Fruit fly (Drosophila melanogaster): ENCODE results near the gene Amacr.
A peak's percentile ranks its signal among the peaks of the same experiment; 100 is the strongest.

Gene Amacr

dm6 chr2L:20759809-20760485 is 7.8 kb upstream of the Amacr start:
- no peak for TF ChIP-seq Mio (GFP tag; optimal IDR thresholded peaks at IDR 0.05)
- TF ChIP-seq OdsH (GFP tag; optimal IDR thresholded peaks at IDR 0.05), result peak; percentile 57
- peak; percentile 58 for TF ChIP-seq Sp1 (GFP tag; optimal IDR thresholded peaks at IDR 0.05)
- TF ChIP-seq Dfd (GFP tag; optimal IDR thresholded peaks at IDR 0.05), result peak; percentile 53
- no peak for TF ChIP-seq Abd-B (GFP tag; optimal IDR thresholded peaks at IDR 0.05)
- TF ChIP-seq ey (GFP tag; optimal IDR thresholded peaks at IDR 0.05), result peak; percentile 62
- TF ChIP-seq woc (GFP tag; optimal IDR thresholded peaks at IDR 0.05), result peak; percentile 40
- no peak for TF ChIP-seq N (GFP tag; optimal IDR thresholded peaks at IDR 0.05)
- TF ChIP-seq CG32264 (GFP tag; optimal IDR thresholded peaks at IDR 0.05), result peak; percentile 15
- peak; percentile 25 for TF ChIP-seq psq (GFP tag; optimal IDR thresholded peaks at IDR 0.05)
- TF ChIP-seq h (GFP tag; optimal IDR thresholded peaks at IDR 0.05), result peak; percentile 79
- peak; percentile 66 for TF ChIP-seq fru (GFP tag; optimal IDR thresholded peaks at IDR 0.05)
- TF ChIP-seq CG9705 (GFP tag; optimal IDR thresholded peaks at IDR 0.05), result no peak
- TF ChIP-seq Rel (GFP tag; optimal IDR thresholded peaks at IDR 0.05), result no peak
- peak; percentile 65 for TF ChIP-seq Rel (tag; optimal IDR thresholded peaks at IDR 0.05)
- peak; percentile 72 for TF ChIP-seq rgr (GFP tag; optimal IDR thresholded peaks at IDR 0.05)
- TF ChIP-seq Hnf4 (GFP tag; optimal IDR thresholded peaks at IDR 0.05), result peak; percentile 64
- TF ChIP-seq Hr83 (GFP tag; optimal IDR thresholded peaks at IDR 0.05; ENCODE audit: poor library complexity, severe bottlenecking), result peak; percentile 54
- peak; percentile 70 for TF ChIP-seq HLH106 (tag; optimal IDR thresholded peaks at IDR 0.05)
- TF ChIP-seq foxo (GFP tag; optimal IDR thresholded peaks at IDR 0.05), result peak in 1 of 2 experiments; percentile 77
- peak; percentile 38 for TF ChIP-seq dmrt93B (GFP tag; optimal IDR thresholded peaks at IDR 0.05)
- peak; percentile 59 for TF ChIP-seq sage (GFP tag; optimal IDR thresholded peaks at IDR 0.05)
- TF ChIP-seq br (GFP tag; optimal IDR thresholded peaks at IDR 0.05), result peak; percentile 65
- TF ChIP-seq CrebA (GFP tag; optimal IDR thresholded peaks at IDR 0.05; ENCODE audit: borderline replicate concordance), result no peak
- TF ChIP-seq sv (GFP tag; optimal IDR thresholded peaks at IDR 0.05), result no peak

DNA sequence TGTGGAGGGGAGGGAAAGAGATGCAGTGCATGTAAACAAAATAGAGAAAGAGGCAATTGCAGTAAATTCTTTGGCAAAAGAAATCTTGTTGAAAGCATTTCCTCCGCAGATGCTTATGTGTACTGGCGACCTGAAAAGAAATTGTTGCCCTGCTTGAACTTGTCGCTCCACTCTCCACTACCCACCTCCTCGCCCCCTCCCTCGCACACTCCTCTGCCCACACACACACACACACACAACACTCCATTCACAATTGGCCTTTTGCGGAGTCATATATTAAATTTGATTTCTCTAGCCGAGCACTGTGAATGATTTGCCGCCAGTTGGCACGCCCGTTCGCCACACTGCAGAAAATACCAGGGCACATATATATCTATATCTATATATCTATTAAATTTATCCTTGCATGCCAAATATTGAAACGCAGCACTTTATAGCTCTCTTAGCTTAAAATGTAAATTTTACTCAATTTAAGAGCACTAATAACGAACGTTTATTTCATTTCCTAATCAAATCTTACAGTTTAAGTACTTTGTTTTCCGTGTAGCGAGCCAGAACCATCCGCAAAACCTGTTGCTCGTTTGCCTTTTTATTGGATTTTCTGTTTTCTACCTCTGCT is 6.8 kb upstream of the Amacr start:
- no peak for TF ChIP-seq Rel (GFP tag; optimal IDR thresholded peaks at IDR 0.05)
- TF ChIP-seq Rel (tag; optimal IDR thresholded peaks at IDR 0.05), result peak; percentile 4
- no peak for TF ChIP-seq Myc (optimal IDR thresholded peaks at IDR 0.05)
- no peak for TF ChIP-seq Vsx2 (GFP tag; optimal IDR thresholded peaks at IDR 0.05; ENCODE audit: partially characterized antibody)
- TF ChIP-seq CG9705 (GFP tag; optimal IDR thresholded peaks at IDR 0.05), result peak; percentile 50
- no peak for TF ChIP-seq brk (GFP tag; optimal IDR thresholded peaks at IDR 0.05)
- peak; percentile 34 for TF ChIP-seq woc (GFP tag; optimal IDR thresholded peaks at IDR 0.05)
- peak; percentile 29 for TF ChIP-seq dmrt93B (GFP tag; optimal IDR thresholded peaks at IDR 0.05)
- no peak for TF ChIP-seq dsf (GFP tag; optimal IDR thresholded peaks at IDR 0.05; ENCODE audit: borderline replicate concordance)
- peak; percentile 27 for TF ChIP-seq Hr78 (GFP tag; optimal IDR thresholded peaks at IDR 0.05)
- peak; percentile 81 for TF ChIP-seq HLH106 (tag; optimal IDR thresholded peaks at IDR 0.05)
- peak; percentile 20 to 76 for TF ChIP-seq foxo (GFP tag; optimal IDR thresholded peaks at IDR 0.05)
- peak; percentile 71 for TF ChIP-seq ey (GFP tag; optimal IDR thresholded peaks at IDR 0.05)
- peak; percentile 81 for TF ChIP-seq fru (GFP tag; optimal IDR thresholded peaks at IDR 0.05)
- TF ChIP-seq Dif (GFP tag; optimal IDR thresholded peaks at IDR 0.05; ENCODE audit: partially characterized antibody), result no peak
- TF ChIP-seq h (GFP tag; optimal IDR thresholded peaks at IDR 0.05), result peak; percentile 79
- no peak for TF ChIP-seq CrebA (GFP tag; optimal IDR thresholded peaks at IDR 0.05; ENCODE audit: borderline replicate concordance)
- TF ChIP-seq Abd-B (GFP tag; optimal IDR thresholded peaks at IDR 0.05), result no peak
- TF ChIP-seq OdsH (GFP tag; optimal IDR thresholded peaks at IDR 0.05), result peak; percentile 75
- TF ChIP-seq GATAd (GFP tag; optimal IDR thresholded peaks at IDR 0.05), result no peak
- peak; percentile 54 for TF ChIP-seq psq (GFP tag; optimal IDR thresholded peaks at IDR 0.05)
- no peak for TF ChIP-seq lola (GFP tag; optimal IDR thresholded peaks at IDR 0.05)
- no peak for TF ChIP-seq Hr83 (GFP tag; optimal IDR thresholded peaks at IDR 0.05; ENCODE audit: poor library complexity, severe bottlenecking)
- TF ChIP-seq rgr (GFP tag; optimal IDR thresholded peaks at IDR 0.05), result peak; percentile 75
- TF ChIP-seq Hnf4 (GFP tag; optimal IDR thresholded peaks at IDR 0.05), result peak; percentile 63
- no peak for TF ChIP-seq Mio (GFP tag; optimal IDR thresholded peaks at IDR 0.05)
- peak; percentile 77 for TF ChIP-seq Sp1 (GFP tag; optimal IDR thresholded peaks at IDR 0.05)
- TF ChIP-seq CG32264 (GFP tag; optimal IDR thresholded peaks at IDR 0.05), result peak; percentile 38
- no peak for TF ChIP-seq dl (GFP tag; optimal IDR thresholded peaks at IDR 0.05; ENCODE audit: insufficient read depth in 1 of 2, partially characterized antibody in 2 of 2)
- TF ChIP-seq sv (GFP tag; optimal IDR thresholded peaks at IDR 0.05), result peak; percentile 60
- peak; percentile 56 for TF ChIP-seq br (GFP tag; optimal IDR thresholded peaks at IDR 0.05)

Data from whole organism, wandering third instar larva.